Fruit fly (Drosophila melanogaster) whole organism, embryonic: Measurements from ENCODE around the gene ArfGAP1.
A peak's percentile ranks its signal among the peaks of the same experiment; 100 is the strongest.

ENCODE experiments used
- Atf6 ChIP-seq: fragments of 200-800 bp; sonication (Bioruptor generic); IDR thresholded peaks from 2 replicates; pipeline ENCODE4 v1.3.6; 2022; ENCODE audit warnings: missing biosample characterization, missing genetic modification characterization
- B-H2 ChIP-seq: fragments of 200-800 bp; sonication (Bioruptor generic); optimal IDR thresholded peaks from 2 replicates; lab custom pipeline; 2018; ENCODE audit warnings: missing biosample characterization, mild to moderate bottlenecking, missing genetic modification characterization
- Blimp-1 ChIP-seq: fragments of 200-800 bp; sonication (Bioruptor generic); optimal IDR thresholded peaks from 3 replicates; lab custom pipeline; 2018; ENCODE audit warnings: missing biosample characterization, missing genetic modification characterization, mild to moderate bottlenecking, moderate library complexity, missing genetic modification reagents
- BtbVII ChIP-seq: fragments of 200-800 bp; sonication (Bioruptor generic); optimal IDR thresholded peaks from 3 replicates; lab custom pipeline; 2017; ENCODE audit warnings: missing biosample characterization, mild to moderate bottlenecking, missing genetic modification characterization
- CG10267 ChIP-seq: fragments of 200-800 bp; sonication (Bioruptor generic); optimal IDR thresholded peaks from 2 replicates; lab custom pipeline; 2018; ENCODE audit warnings: missing biosample characterization, mild to moderate bottlenecking, missing genetic modification characterization, moderate library complexity
- CG10321 ChIP-seq: fragments of 200-800 bp; sonication (Bioruptor generic); IDR thresholded peaks from 2 replicates; pipeline ENCODE4 v1.3.6; 2022; ENCODE audit warnings: missing biosample characterization, missing genetic modification characterization
- CG10366 ChIP-seq: fragments of 200-800 bp; sonication (Bioruptor generic); IDR thresholded peaks from 2 replicates; pipeline ENCODE4 v1.3.6; 2022; ENCODE audit warnings: missing biosample characterization, missing genetic modification characterization
- CG10431 ChIP-seq: fragments of 200-800 bp; sonication (Bioruptor generic); optimal IDR thresholded peaks from 3 replicates; lab custom pipeline; 2018; ENCODE audit warnings: missing biosample characterization, mild to moderate bottlenecking, missing genetic modification characterization
- CG10543 ChIP-seq: fragments of 200-800 bp; sonication (Bioruptor generic); optimal IDR thresholded peaks from 3 replicates; lab custom pipeline; 2017; ENCODE audit warnings: missing biosample characterization, mild to moderate bottlenecking, missing genetic modification characterization, moderate library complexity
- CG11723 ChIP-seq: fragments of 200-800 bp; sonication (Bioruptor generic); optimal IDR thresholded peaks from 2 replicates; lab custom pipeline; 2017; ENCODE audit warnings: missing biosample characterization, mild to moderate bottlenecking, missing genetic modification characterization
- CG1233 ChIP-seq: fragments of 200-800 bp; sonication (Bioruptor generic); optimal IDR thresholded peaks from 4 replicates; lab custom pipeline; 2018; ENCODE audit warnings: missing biosample characterization, mild to moderate bottlenecking, missing genetic modification characterization
- CG12391 ChIP-seq: fragments of 200-800 bp; sonication (Bioruptor generic); optimal IDR thresholded peaks from 3 replicates; lab custom pipeline; 2018; ENCODE audit warnings: missing biosample characterization, mild to moderate bottlenecking, missing genetic modification characterization, moderate library complexity
- CG12744 ChIP-seq: fragments of 200-800 bp; sonication (Bioruptor generic); optimal IDR thresholded peaks from 2 replicates; lab custom pipeline; 2016; ENCODE audit warnings: missing biosample characterization, missing genetic modification characterization
- CG14441 ChIP-seq: fragments of 200-800 bp; sonication (Bioruptor generic); IDR thresholded peaks from 2 replicates; pipeline ENCODE4 v1.3.6; 2022; ENCODE audit warnings: missing biosample characterization, missing genetic modification characterization
- CG15011 ChIP-seq: fragments of 200-800 bp; sonication (Bioruptor generic); optimal IDR thresholded peaks from 3 replicates; lab custom pipeline; 2018; ENCODE audit warnings: missing biosample characterization, mild to moderate bottlenecking, missing genetic modification characterization
- CG15601 ChIP-seq: fragments of 200-800 bp; sonication (Bioruptor generic); optimal IDR thresholded peaks from 3 replicates; lab custom pipeline; 2019; ENCODE audit warnings: missing biosample characterization, mild to moderate bottlenecking, missing genetic modification characterization, moderate library complexity
- CG17829 ChIP-seq: fragments of 200-800 bp; optimal IDR thresholded peaks from 2 replicates; lab custom pipeline; 2019; ENCODE audit warnings: missing biosample characterization, mild to moderate bottlenecking, missing genetic modification characterization, moderate library complexity
- CG18262 ChIP-seq: fragments of 200-800 bp; optimal IDR thresholded peaks from 3 replicates; lab custom pipeline; 2019; ENCODE audit warnings: missing biosample characterization, mild to moderate bottlenecking, missing genetic modification characterization, moderate library complexity
- CG2116 ChIP-seq: fragments of 200-800 bp; sonication (Bioruptor generic); optimal IDR thresholded peaks from 3 replicates; lab custom pipeline; 2018; ENCODE audit warnings: missing biosample characterization, mild to moderate bottlenecking, missing genetic modification characterization
- CG2712 ChIP-seq: fragments of 200-800 bp; optimal IDR thresholded peaks from 3 replicates; lab custom pipeline; 2019; ENCODE audit warnings: missing biosample characterization, mild to moderate bottlenecking, missing genetic modification characterization, moderate library complexity
- CG31441 ChIP-seq: fragments of 200-800 bp; sonication (Bioruptor generic); IDR thresholded peaks from 2 replicates; pipeline ENCODE4 v1.3.6; 2022; ENCODE audit warnings: missing biosample characterization, missing genetic modification characterization
- CG34224 ChIP-seq: fragments of 200-800 bp; sonication (Bioruptor generic); IDR thresholded peaks from 3 replicates; pipeline ENCODE4 v1.3.6; 2022; ENCODE audit warnings: missing biosample characterization, missing genetic modification characterization; ENCODE audit not compliant: partially characterized antibody
- CG4424 ChIP-seq: fragments of 200-800 bp; sonication (Bioruptor generic); optimal IDR thresholded peaks from 3 replicates; lab custom pipeline; 2016; ENCODE audit warnings: missing biosample characterization, missing genetic modification characterization
- CG6254 ChIP-seq: fragments of 200-800 bp; sonication (Bioruptor generic); optimal IDR thresholded peaks from 3 replicates; lab custom pipeline; 2017; ENCODE audit warnings: mild to moderate bottlenecking, missing biosample characterization, missing genetic modification reagents, missing genetic modification characterization
- CG6791 ChIP-seq: fragments of 200-800 bp; sonication (Bioruptor generic); IDR thresholded peaks from 3 replicates; pipeline ENCODE4 v1.3.6; 2022; ENCODE audit warnings: missing biosample characterization, missing genetic modification characterization; ENCODE audit not compliant: partially characterized antibody
- CHES-1-like ChIP-seq: fragments of 200-800 bp; sonication (Bioruptor generic); optimal IDR thresholded peaks from 2 replicates; lab custom pipeline; 2016; ENCODE audit warnings: missing biosample characterization, missing genetic modification characterization
- Drgx ChIP-seq: fragments of 200-800 bp; sonication (Bioruptor generic); IDR thresholded peaks from 2 replicates; pipeline ENCODE4 v1.3.6; 2022; ENCODE audit warnings: missing biosample characterization, missing genetic modification characterization
- Ets65A ChIP-seq: fragments of 200-800 bp; sonication (Bioruptor generic); peaks from one replicate; lab custom pipeline; 2016; ENCODE audit warnings: missing biosample characterization, missing genetic modification characterization
- HLH54F ChIP-seq: fragments of 200-800 bp; sonication (Bioruptor generic); optimal IDR thresholded peaks from 3 replicates; lab custom pipeline; 2016; ENCODE audit warnings: missing biosample characterization, missing genetic modification characterization
- Lpt ChIP-seq: fragments of >200 bp; optimal IDR thresholded peaks from 2 replicates; lab custom pipeline; 2018; ENCODE audit warnings: missing biosample characterization, missing genetic modification characterization
- Myb ChIP-seq: fragments of 200-800 bp; sonication (Bioruptor generic); optimal IDR thresholded peaks from 2 replicates; lab custom pipeline; 2016; ENCODE audit warnings: missing biosample characterization, missing genetic modification characterization
- Oli ChIP-seq: fragments of 200-800 bp; sonication (Bioruptor generic); optimal IDR thresholded peaks from 2 replicates; lab custom pipeline; 2018; ENCODE audit warnings: missing biosample characterization, mild to moderate bottlenecking, missing genetic modification characterization, moderate library complexity
- Pdp1 ChIP-seq, 2 experiments: fragments of 200-800 bp; sonication (Bioruptor generic); optimal IDR thresholded peaks; 3 replicates each; lab custom pipeline; 2016; ENCODE audit warnings: missing biosample characterization in 2 of 2, missing genetic modification characterization in 2 of 2, mild to moderate bottlenecking in 1 of 2, moderate library complexity in 1 of 2
- Sry-β ChIP-seq: fragments of 200-800 bp; sonication (Bioruptor generic); optimal IDR thresholded peaks from 2 replicates; lab custom pipeline; 2018; ENCODE audit warnings: missing biosample characterization, mild to moderate bottlenecking, missing genetic modification characterization, moderate library complexity
- Sry-δ ChIP-seq: fragments of 200-800 bp; sonication (Bioruptor generic); optimal IDR thresholded peaks from 2 replicates; lab custom pipeline; 2016; ENCODE audit warnings: missing biosample characterization, missing genetic modification characterization
- TFAM ChIP-seq: fragments of 200-800 bp; sonication (Bioruptor generic); optimal IDR thresholded peaks from 2 replicates; lab custom pipeline; 2017; ENCODE audit warnings: missing biosample characterization, missing genetic modification characterization, inconsistent platforms
- abd-A ChIP-seq: fragments of 200-800 bp; sonication (Bioruptor generic); optimal IDR thresholded peaks from 3 replicates; lab custom pipeline; 2019; ENCODE audit warnings: missing biosample characterization, mild to moderate bottlenecking, missing genetic modification characterization, moderate library complexity
- ato ChIP-seq: fragments of 200-800 bp; sonication (Bioruptor generic); IDR thresholded peaks from 2 replicates; pipeline ENCODE4 v1.3.6; 2022; ENCODE audit warnings: missing biosample characterization, missing genetic modification characterization; ENCODE audit not compliant: partially characterized antibody
- bsh ChIP-seq, 2 experiments: fragments of 200-800 bp; sonication (Bioruptor generic); optimal IDR thresholded peaks; 2 replicates each; lab custom pipeline; 2017 to 2018; ENCODE audit warnings: mild to moderate bottlenecking in 2 of 2, missing biosample characterization in 2 of 2, missing genetic modification characterization in 2 of 2, moderate library complexity in 1 of 2
- cad ChIP-seq: fragments of >200 bp; optimal IDR thresholded peaks from 2 replicates; lab custom pipeline; 2017; ENCODE audit warnings: missing biosample characterization, missing genetic modification characterization
- chif ChIP-seq, 2 experiments: fragments of 200-800 bp; sonication (Bioruptor generic); optimal IDR thresholded peaks; 3 replicates each; lab custom pipeline; 2016; ENCODE audit warnings: missing biosample characterization in 2 of 2, missing genetic modification characterization in 2 of 2
- dmrt11E ChIP-seq: fragments of 200-800 bp; sonication (Bioruptor generic); optimal IDR thresholded peaks from 3 replicates; lab custom pipeline; 2018; ENCODE audit warnings: missing biosample characterization, mild to moderate bottlenecking, missing genetic modification characterization, moderate library complexity
- en ChIP-seq: fragments of 200-800 bp; sonication (Bioruptor generic); optimal IDR thresholded peaks from 2 replicates; lab custom pipeline; 2016; ENCODE audit warnings: missing biosample characterization, missing genetic modification characterization
- lmd ChIP-seq: fragments of 200-800 bp; sonication (Bioruptor generic); IDR thresholded peaks from 2 replicates; pipeline ENCODE4 v1.3.6; 2022; ENCODE audit warnings: missing biosample characterization, missing genetic modification characterization
- oc ChIP-seq: fragments of 200-800 bp; sonication (Bioruptor generic); optimal IDR thresholded peaks from 2 replicates; lab custom pipeline; 2018; ENCODE audit warnings: missing biosample characterization, mild to moderate bottlenecking, missing genetic modification characterization, moderate library complexity
- pzg ChIP-seq: fragments of 200-800 bp; sonication (Bioruptor generic); optimal IDR thresholded peaks from 3 replicates; lab custom pipeline; 2018; ENCODE audit warnings: missing biosample characterization, mild to moderate bottlenecking, missing genetic modification characterization, moderate library complexity
- ro ChIP-seq: fragments of 200-800 bp; sonication (Bioruptor generic); IDR thresholded peaks from 2 replicates; pipeline ENCODE4 v1.3.6; 2022; ENCODE audit warnings: missing biosample characterization, missing genetic modification characterization
- sima ChIP-seq: fragments of 200-800 bp; sonication (Bioruptor generic); optimal IDR thresholded peaks from 2 replicates; lab custom pipeline; 2016; ENCODE audit warnings: missing biosample characterization, missing genetic modification characterization
- trh ChIP-seq: fragments of 200-800 bp; sonication (Bioruptor generic); optimal IDR thresholded peaks from 2 replicates; lab custom pipeline; 2016; ENCODE audit warnings: missing biosample characterization, missing genetic modification characterization
- zfh1 ChIP-seq: fragments of 200-800 bp; sonication (Bioruptor generic); IDR thresholded peaks from 3 replicates; pipeline ENCODE4 v1.3.6; 2022; ENCODE audit warnings: missing biosample characterization, missing genetic modification characterization
- zfh2 ChIP-seq: fragments of 200-800 bp; sonication (Bioruptor generic); optimal IDR thresholded peaks from 2 replicates; lab custom pipeline; 2016; ENCODE audit warnings: missing biosample characterization, missing genetic modification characterization

Gene ArfGAP1

dm6 chr3L:12442593-12442992 is 25.2 kb upstream of the ArfGAP1 start (continued):
- TF ChIP-seq CG2712 (tag; lab: Kevin White, UChicago) = peak; percentile 56
- TF ChIP-seq ato = no peak
- no peak for TF ChIP-seq Atf6 (GFP tag; lab: Robert Waterston, UW)
- TF ChIP-seq Myb (GFP tag; lab: Kevin White, UChicago) = no peak
- no peak for TF ChIP-seq CG10431 (GFP tag; lab: Kevin White, UChicago)
- TF ChIP-seq Lpt (GFP tag; lab: Kevin White, UChicago) = no peak
- TF ChIP-seq bsh (GFP tag; optimal IDR thresholded peaks at IDR 0.05; lab: Kevin White, UChicago) = peak; percentile 20 to 47
- TF ChIP-seq CG10543 (GFP tag; lab: Kevin White, UChicago) = no peak
- TF ChIP-seq CG15011 = no peak
- TF ChIP-seq CG10267 = peak; percentile 13
- TF ChIP-seq CG14441 = no peak
- TF ChIP-seq Drgx (GFP tag; lab: Robert Waterston, UW) = 0 out of 2 replicates have a peak, but pooled peaks have one; percentile 6
- no peak for TF ChIP-seq zfh2 (GFP tag; lab: Kevin White, UChicago)
- no peak for TF ChIP-seq CG6254 (GFP tag; lab: Kevin White, UChicago)
- peak; percentile 64 for TF ChIP-seq dmrt11E (tag; lab: Kevin White, UChicago)
- TF ChIP-seq Sry-δ (GFP tag; lab: Kevin White, UChicago) = no peak
- no peak for TF ChIP-seq ro (GFP tag; lab: Robert Waterston, UW)
- no peak for TF ChIP-seq lmd (GFP tag; lab: Robert Waterston, UW)
- TF ChIP-seq CG6791 (GFP tag; lab: Robert Waterston, UW) = no peak
- no peak for TF ChIP-seq BtbVII (GFP tag; lab: Kevin White, UChicago)
- no peak for TF ChIP-seq TFAM (GFP tag; lab: Kevin White, UChicago)
- no peak for TF ChIP-seq en (GFP tag; lab: Kevin White, UChicago)
- peak; percentile 1 for TF ChIP-seq CG4424
- TF ChIP-seq CG31441 (GFP tag; lab: Robert Waterston, UW) = no peak; the same call in 1 of the 2 replicates
- no peak for TF ChIP-seq CG2116
- peak in 1 of 2 experiments; percentile 39 for TF ChIP-seq Pdp1 (GFP tag; optimal IDR thresholded peaks at IDR 0.05; lab: Kevin White, UChicago)
- no peak for TF ChIP-seq HLH54F (GFP tag; lab: Kevin White, UChicago)
- no peak for TF ChIP-seq B-H2 (GFP tag; lab: Kevin White, UChicago)
- no peak for TF ChIP-seq Ets65A (GFP tag; lab: Kevin White, UChicago)
- peak; percentile 28 for TF ChIP-seq CG17829 (tag; lab: Kevin White, UChicago)
- peak; percentile 43 for TF ChIP-seq CG18262 (tag; lab: Kevin White, UChicago)
- no peak for TF ChIP-seq abd-A (tag; lab: Kevin White, UChicago)
- TF ChIP-seq sima = no peak
- TF ChIP-seq oc (tag; lab: Kevin White, UChicago) = no peak
- TF ChIP-seq CG12744 (GFP tag; lab: Kevin White, UChicago) = no peak
- no peak for TF ChIP-seq Sry-β (GFP tag; lab: Kevin White, UChicago)
- no peak for TF ChIP-seq CG11723 (GFP tag; lab: Kevin White, UChicago)
- TF ChIP-seq Oli (tag; lab: Kevin White, UChicago) = peak; percentile 10
- no peak for TF ChIP-seq zfh1
- no peak for TF ChIP-seq CHES-1-like (GFP tag; lab: Kevin White, UChicago)
- TF ChIP-seq CG10366 = no peak
- no peak for TF ChIP-seq CG10321
- no peak for TF ChIP-seq cad
- TF ChIP-seq CG1233 (GFP tag; lab: Kevin White, UChicago) = no peak
- no peak for TF ChIP-seq CG15601
- no peak for TF ChIP-seq pzg
- TF ChIP-seq Blimp-1 (GFP tag; lab: Kevin White, UChicago) = peak; percentile 8
- TF ChIP-seq CG34224 (GFP tag; lab: Robert Waterston, UW) = no peak
- no peak for TF ChIP-seq chif (GFP tag; optimal IDR thresholded peaks at IDR 0.05; lab: Kevin White, UChicago)
- TF ChIP-seq CG12391 = peak; percentile 32
- TF ChIP-seq trh (GFP tag; lab: Kevin White, UChicago) = no peak
